Worm (Caenorhabditis elegans): ENCODE results near the gene clec-6.

Gene clec-6

ce11 chrIII:4912317-4912716, 25.1 kb upstream of the clec-6 start, which contains the start of the genes F26F4.9 and cee-1 (continued):
- peak; percentile 73 for TF ChIP-seq ZK337.2 (GFP tag; IDR thresholded peaks at IDR 0.05)
- peak; percentile 86 for TF ChIP-seq unc-130 (GFP tag; optimal IDR thresholded peaks at IDR 0.05)
- peak; percentile 8 for TF ChIP-seq nhr-28 (tag; optimal IDR thresholded peaks at IDR 0.05)
- no peak for TF ChIP-seq daf-12 (tag; optimal IDR thresholded peaks at IDR 0.05)
- no peak for TF ChIP-seq daf-16 (GFP tag; optimal IDR thresholded peaks at IDR 0.05)
- TF ChIP-seq daf-16 (tag; optimal IDR thresholded peaks at IDR 0.05) = peak; percentile 33
- peak in 1 of 2 experiments; percentile 70 for TF ChIP-seq hif-1 (tag; optimal IDR thresholded peaks at IDR 0.05)
- no peak for TF ChIP-seq nhr-77 (tag; optimal IDR thresholded peaks at IDR 0.05)
- peak; percentile 78 for TF ChIP-seq dpl-1 (GFP tag; optimal IDR thresholded peaks at IDR 0.05)
- TF ChIP-seq ces-1 (GFP tag; optimal IDR thresholded peaks at IDR 0.05) = no peak
- no peak for TF ChIP-seq attf-4 (tag; optimal IDR thresholded peaks at IDR 0.05)
- TF ChIP-seq mep-1 (tag; optimal IDR thresholded peaks at IDR 0.05) = peak; percentile 38

- no peak for TF ChIP-seq snpc-1.2 (GFP tag; IDR thresholded peaks at IDR 0.05)
- TF ChIP-seq lin-1 (GFP tag; IDR thresholded peaks at IDR 0.05) = no peak
- TF ChIP-seq zip-2 (tag; optimal IDR thresholded peaks at IDR 0.05) = no peak
- no peak for TF ChIP-seq nhr-6 (tag; optimal IDR thresholded peaks at IDR 0.05)
- TF ChIP-seq egl-43 (GFP tag; IDR thresholded peaks at IDR 0.05) = no peak
- no peak for TF ChIP-seq daf-19 (GFP tag; conservative IDR thresholded peaks at IDR 0.05)
Measured at ce11 chrIII:4910956-4911355, 23.7 kb upstream of the clec-6 start, which contains the start of gene F26F4.2. Gene F26F4.2 (plus strand): TSS chrIII:4911256.

ce11 chrIII:4909938-4910337, 22.7 kb upstream of the clec-6 start, which contains the start of gene F26F4.12:
Gene F26F4.12 (minus strand): TSS chrIII:4910038.
- no peak for TF ChIP-seq nhr-48 (tag; optimal IDR thresholded peaks at IDR 0.05)
- no peak for TF ChIP-seq arid-1 (GFP tag; conservative IDR thresholded peaks at IDR 0.05)
- no peak for TF ChIP-seq Y48G9A.11 (GFP tag; IDR thresholded peaks at IDR 0.05)
- no peak for TF ChIP-seq attf-4 (tag; optimal IDR thresholded peaks at IDR 0.05)
- no peak for TF ChIP-seq lsy-2 (tag; optimal IDR thresholded peaks at IDR 0.05)

ce11 chrIII:4906896-4907295, 19.7 kb upstream of the clec-6 start, which contains the start of gene rom-1:
Gene rom-1 (plus strand): TSS chrIII:4907196.
- no peak for TF ChIP-seq ctbp-1 (GFP tag; IDR thresholded peaks at IDR 0.05)
- TF ChIP-seq cey-2 (tag; optimal IDR thresholded peaks at IDR 0.05; ENCODE audit: borderline replicate concordance, insufficient read depth) = no peak
- TF ChIP-seq hmg-1.1 (GFP tag; IDR thresholded peaks at IDR 0.05) = no peak
- no peak for TF ChIP-seq snpc-4 (tag; optimal IDR thresholded peaks at IDR 0.05)
- TF ChIP-seq nhr-41 (GFP tag; IDR thresholded peaks at IDR 0.05) = no peak
- no peak for TF ChIP-seq ZK337.2 (GFP tag; IDR thresholded peaks at IDR 0.05)
- no peak for TF ChIP-seq set-16 (GFP tag; IDR thresholded peaks at IDR 0.05)
- TF ChIP-seq ama-1 (optimal IDR thresholded peaks at IDR 0.05) = no peak
- TF ChIP-seq egl-43 (GFP tag; IDR thresholded peaks at IDR 0.05) = no peak
- TF ChIP-seq arid-1 (GFP tag; conservative IDR thresholded peaks at IDR 0.05) = no peak
- no peak for TF ChIP-seq lin-38 (GFP tag; IDR thresholded peaks at IDR 0.05)
- TF ChIP-seq dpl-1 (GFP tag; optimal IDR thresholded peaks at IDR 0.05) = no peak
- no peak for TF ChIP-seq nhr-42 (GFP tag; IDR thresholded peaks at IDR 0.05)
- TF ChIP-seq F49E8.2 (tag; optimal IDR thresholded peaks at IDR 0.05; ENCODE audit: borderline replicate concordance) = no peak
- TF ChIP-seq D1046.2 (GFP tag; IDR thresholded peaks at IDR 0.05) = no peak
- TF ChIP-seq duxl-1 (tag; optimal IDR thresholded peaks at IDR 0.05; ENCODE audit: poor library complexity) = no peak
- no peak for TF ChIP-seq daf-19 (GFP tag; conservative IDR thresholded peaks at IDR 0.05)
- TF ChIP-seq F37D6.2 (tag; optimal IDR thresholded peaks at IDR 0.05) = no peak
